Worm (Caenorhabditis elegans): ENCODE results near the gene C05B5.12.

ce11 chrIII:9991324-9991723, 4.1 kb downstream of the C05B5.12 start:
- TF ChIP-seq hlh-15 (tag; optimal IDR thresholded peaks at IDR 0.05) (no peak), pros-1 (tag; optimal IDR thresholded peaks at IDR 0.05) (no peak), fkh-6 (tag; optimal IDR thresholded peaks at IDR 0.05) (no peak), pax-1 (tag; optimal IDR thresholded peaks at IDR 0.05) (no peak), ets-4 (tag; optimal IDR thresholded peaks at IDR 0.05) (no peak), ceh-31 (tag; optimal IDR thresholded peaks at IDR 0.05) (no peak), pqm-1 (tag; optimal IDR thresholded peaks at IDR 0.05) (no peak), unc-55 (GFP tag; optimal IDR thresholded peaks at IDR 0.05) (no peak), nfya-1 (tag; optimal IDR thresholded peaks at IDR 0.05) (no peak), elt-4 (tag; optimal IDR thresholded peaks at IDR 0.05) (no peak), pha-4 (tag; optimal IDR thresholded peaks at IDR 0.05) (no peak), tbx-2 (tag; optimal IDR thresholded peaks at IDR 0.05) (no peak), T23F11.4 (GFP tag; optimal IDR thresholded peaks at IDR 0.05) (no peak)

Measured in whole organism, late embryonic.